Worm (Caenorhabditis elegans): Measurements from ENCODE around the gene dop-2.

The dop-2 gene

DNA sequence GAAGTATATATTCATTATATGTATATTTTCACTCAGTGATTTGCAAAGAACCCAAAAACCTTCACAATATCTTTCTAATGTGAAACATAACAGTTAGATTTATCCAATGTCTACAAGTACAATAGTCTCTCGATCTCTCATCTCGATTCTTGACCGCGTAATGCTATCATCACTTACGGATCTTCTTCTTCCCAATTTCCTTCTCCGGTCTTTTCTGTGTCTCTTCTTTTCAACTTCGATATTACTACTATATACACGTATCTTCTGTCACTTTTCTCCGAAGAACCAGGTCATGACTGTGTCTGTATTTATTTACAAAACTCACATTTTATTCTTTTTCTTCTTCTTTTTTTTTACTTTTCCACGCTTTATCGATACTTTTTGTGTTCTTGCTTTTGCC lies 19.8 kb upstream of the dop-2 start:
- no peak for TF ChIP-seq Y116A8C.19 (tag; optimal IDR thresholded peaks at IDR 0.05; ENCODE audit: borderline replicate concordance)
- TF ChIP-seq ceh-63 (GFP tag; optimal IDR thresholded peaks at IDR 0.05): no peak
- TF ChIP-seq hlh-4 (tag; optimal IDR thresholded peaks at IDR 0.05): no peak
- TF ChIP-seq blmp-1 (tag; optimal IDR thresholded peaks at IDR 0.05): peak; percentile 68
- peak; percentile 22 for TF ChIP-seq nhr-20 (tag; optimal IDR thresholded peaks at IDR 0.05)
- peak; percentile 5 for TF ChIP-seq nhr-71 (tag; optimal IDR thresholded peaks at IDR 0.05)
- TF ChIP-seq nhr-85 (tag): peak; percentile 68
- no peak for TF ChIP-seq fkh-4 (tag; optimal IDR thresholded peaks at IDR 0.05; ENCODE audit: borderline replicate concordance)
- no peak for TF ChIP-seq grh-1 (GFP tag; IDR thresholded peaks at IDR 0.05)
- TF ChIP-seq swsn-7 (tag; optimal IDR thresholded peaks at IDR 0.05): no peak
- TF ChIP-seq lin-39 (tag; optimal IDR thresholded peaks at IDR 0.05): no peak
- no peak for TF ChIP-seq nhr-76 (tag; optimal IDR thresholded peaks at IDR 0.05)
- TF ChIP-seq ceh-88 (GFP tag; IDR thresholded peaks at IDR 0.05): no peak
- TF ChIP-seq unc-62 (GFP tag; optimal IDR thresholded peaks at IDR 0.05): no peak
- TF ChIP-seq egl-13 (tag; optimal IDR thresholded peaks at IDR 0.05): no peak
- TF ChIP-seq nhr-19 (GFP tag; conservative IDR thresholded peaks at IDR 0.05): no peak
- TF ChIP-seq zip-4 (GFP tag; optimal IDR thresholded peaks at IDR 0.05): no peak
- TF ChIP-seq dpl-1 (GFP tag; optimal IDR thresholded peaks at IDR 0.05): no peak
- peak; percentile 57 for TF ChIP-seq lin-14 (GFP tag; optimal IDR thresholded peaks at IDR 0.05)
- no peak for TF ChIP-seq efl-3 (GFP tag; optimal IDR thresholded peaks at IDR 0.05)
- TF ChIP-seq lin-15B (tag; optimal IDR thresholded peaks at IDR 0.05): no peak
- TF ChIP-seq elt-3 (tag; optimal IDR thresholded peaks at IDR 0.05): peak in 2 of 6 experiments; percentile 40 to 41
- no peak for TF ChIP-seq nhr-237 (tag; optimal IDR thresholded peaks at IDR 0.05)
- TF ChIP-seq lsy-2 (tag; optimal IDR thresholded peaks at IDR 0.05): no peak
- TF ChIP-seq snu-23 (GFP tag; optimal IDR thresholded peaks at IDR 0.05): peak; percentile 34
- TF ChIP-seq C34B4.2 (tag; optimal IDR thresholded peaks at IDR 0.05): no peak
- no peak for TF ChIP-seq unc-130 (tag; optimal IDR thresholded peaks at IDR 0.05)
- no peak for TF ChIP-seq C04F5.9 (tag; optimal IDR thresholded peaks at IDR 0.05)
- no peak for TF ChIP-seq zag-1 (tag; optimal IDR thresholded peaks at IDR 0.05)
- TF ChIP-seq mep-1 (tag; optimal IDR thresholded peaks at IDR 0.05): peak; percentile 16
- TF ChIP-seq sptf-1 (tag; optimal IDR thresholded peaks at IDR 0.05): no peak
- TF ChIP-seq unc-86 (tag; optimal IDR thresholded peaks at IDR 0.05): no peak
- TF ChIP-seq ceh-8 (GFP tag; optimal IDR thresholded peaks at IDR 0.05): no peak
- no peak for TF ChIP-seq snpc-4 (tag; optimal IDR thresholded peaks at IDR 0.05)

DNA sequence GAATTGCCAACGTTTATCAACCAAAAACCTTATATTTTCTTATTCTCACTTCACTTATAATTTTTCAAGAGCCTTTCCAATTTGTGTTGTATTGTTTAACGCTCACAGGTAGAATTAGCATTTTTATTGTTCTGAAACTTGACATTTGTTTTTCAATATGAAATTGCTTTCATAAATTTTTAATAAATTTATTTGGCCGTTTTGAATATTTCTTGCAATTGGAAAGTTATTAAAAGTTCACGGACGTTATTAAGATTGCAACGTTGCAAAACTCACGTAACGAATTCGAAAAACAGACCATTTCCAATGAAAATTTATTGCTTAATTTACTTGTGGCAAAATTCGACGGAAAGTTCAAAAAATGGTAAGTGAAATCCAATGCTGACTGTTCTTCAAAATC lies 18.0 kb upstream of the dop-2 start, which contains the start of gene K09G1.2:
K09G1.2 (plus strand) TSS at position 301 of the 400 bp plus-strand sequence.
- TF ChIP-seq hlh-17 (GFP tag; optimal IDR thresholded peaks at IDR 0.05; ENCODE audit: borderline replicate concordance) (no peak), lin-13 (GFP tag; optimal IDR thresholded peaks at IDR 0.05) (no peak), nhr-20 (tag; optimal IDR thresholded peaks at IDR 0.05) (no peak), Y116A8C.19 (tag; optimal IDR thresholded peaks at IDR 0.05; ENCODE audit: borderline replicate concordance) (no peak), unc-86 (tag; optimal IDR thresholded peaks at IDR 0.05) (no peak), ama-1 (optimal IDR thresholded peaks at IDR 0.05) (no peak)

DNA sequence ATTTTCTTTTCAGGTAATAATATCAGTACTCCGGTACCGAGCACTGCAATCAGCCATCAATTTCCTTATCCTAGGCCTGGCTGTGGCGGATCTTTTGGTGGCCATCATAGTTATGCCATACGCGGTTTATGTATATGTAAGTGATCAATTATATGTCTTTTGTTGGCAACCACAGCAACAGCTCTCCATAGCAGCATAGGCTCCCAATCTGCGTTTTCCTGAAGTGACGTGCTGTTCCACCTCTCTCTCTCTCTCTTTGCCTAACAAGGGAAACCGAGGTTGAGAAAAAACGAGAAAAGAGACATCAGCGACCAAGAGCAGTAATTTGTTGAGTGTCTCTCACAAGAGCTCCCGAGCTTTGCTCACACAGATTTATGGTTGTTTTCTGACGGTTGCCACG lies 861 bp downstream of the dop-2 start:
- no peak for TF ChIP-seq egl-13 (tag; optimal IDR thresholded peaks at IDR 0.05)
- TF ChIP-seq nhr-12 (tag; optimal IDR thresholded peaks at IDR 0.05): no peak
- TF ChIP-seq elt-3 (tag; optimal IDR thresholded peaks at IDR 0.05): no peak
- TF ChIP-seq tlp-1 (tag; optimal IDR thresholded peaks at IDR 0.05): no peak
- no peak for TF ChIP-seq swsn-7 (tag; optimal IDR thresholded peaks at IDR 0.05)
- no peak for TF ChIP-seq jun-1 (tag; optimal IDR thresholded peaks at IDR 0.05)
- no peak for TF ChIP-seq nhr-20 (tag; optimal IDR thresholded peaks at IDR 0.05)
- no peak for TF ChIP-seq snpc-4 (tag; optimal IDR thresholded peaks at IDR 0.05)
- TF ChIP-seq nhr-71 (tag; optimal IDR thresholded peaks at IDR 0.05): no peak

All from whole organism, L1 larva.